Fruit fly (Drosophila melanogaster): Measurements from ENCODE around the gene Ing5.
A peak's percentile ranks its signal among the peaks of the same experiment; 100 is the strongest.

The Ing5 gene

dm6 chr2L:13394903-13395302, 7.8 kb upstream of the Ing5 start, which contains the start of gene RpL24:
Gene RpL24, minus strand, starts transcription at chr2L:13395131.
- peak; percentile 96 for TF ChIP-seq rgr (GFP tag; optimal IDR thresholded peaks at IDR 0.05)
- no peak for TF ChIP-seq Vsx2 (GFP tag; optimal IDR thresholded peaks at IDR 0.05; ENCODE audit: partially characterized antibody)
- peak; percentile 77 for TF ChIP-seq Myc (optimal IDR thresholded peaks at IDR 0.05)
- peak; percentile 53 for TF ChIP-seq woc (GFP tag; optimal IDR thresholded peaks at IDR 0.05)
- TF ChIP-seq br (GFP tag; optimal IDR thresholded peaks at IDR 0.05): peak; percentile 90
- peak; percentile 89 for TF ChIP-seq sv (GFP tag; optimal IDR thresholded peaks at IDR 0.05)
- no peak for TF ChIP-seq pan (optimal IDR thresholded peaks at IDR 0.05)
- peak; percentile 87 for TF ChIP-seq dmrt93B (GFP tag; optimal IDR thresholded peaks at IDR 0.05)
- no peak for TF ChIP-seq CrebA (GFP tag; optimal IDR thresholded peaks at IDR 0.05; ENCODE audit: borderline replicate concordance)
- no peak for TF ChIP-seq Hr78 (GFP tag; optimal IDR thresholded peaks at IDR 0.05)
- peak; percentile 91 for TF ChIP-seq h (GFP tag; optimal IDR thresholded peaks at IDR 0.05)
- peak; percentile 69 for TF ChIP-seq ey (GFP tag; optimal IDR thresholded peaks at IDR 0.05)
- TF ChIP-seq Dif (GFP tag; optimal IDR thresholded peaks at IDR 0.05; ENCODE audit: partially characterized antibody): no peak
- TF ChIP-seq Jra (GFP tag; optimal IDR thresholded peaks at IDR 0.05): no peak
- no peak for TF ChIP-seq brk (GFP tag; optimal IDR thresholded peaks at IDR 0.05)
- TF ChIP-seq Abd-B (GFP tag; optimal IDR thresholded peaks at IDR 0.05): no peak
- peak; percentile 76 for TF ChIP-seq HLH106 (tag; optimal IDR thresholded peaks at IDR 0.05)
- TF ChIP-seq N (GFP tag; optimal IDR thresholded peaks at IDR 0.05): no peak
- peak; percentile 27 for TF ChIP-seq dsf (GFP tag; optimal IDR thresholded peaks at IDR 0.05; ENCODE audit: borderline replicate concordance)
- peak; percentile 87 for TF ChIP-seq sage (GFP tag; optimal IDR thresholded peaks at IDR 0.05)
- peak; percentile 75 for TF ChIP-seq Mio (GFP tag; optimal IDR thresholded peaks at IDR 0.05)
- TF ChIP-seq psq (GFP tag; optimal IDR thresholded peaks at IDR 0.05): peak; percentile 74
- TF ChIP-seq CG9705 (GFP tag; optimal IDR thresholded peaks at IDR 0.05): peak; percentile 93
- TF ChIP-seq lola (GFP tag; optimal IDR thresholded peaks at IDR 0.05): no peak
- peak; percentile 61 for TF ChIP-seq Rel (GFP tag; optimal IDR thresholded peaks at IDR 0.05)
- peak; percentile 69 for TF ChIP-seq Rel (tag; optimal IDR thresholded peaks at IDR 0.05)
- TF ChIP-seq dl (GFP tag; optimal IDR thresholded peaks at IDR 0.05; ENCODE audit: insufficient read depth in 1 of 2, partially characterized antibody in 2 of 2): no peak
- no peak for TF ChIP-seq usp (GFP tag; optimal IDR thresholded peaks at IDR 0.05)
- peak; percentile 53 to 82 for TF ChIP-seq foxo (GFP tag; optimal IDR thresholded peaks at IDR 0.05)
- no peak for TF ChIP-seq jim (GFP tag; optimal IDR thresholded peaks at IDR 0.05)
- TF ChIP-seq Hnf4 (GFP tag; optimal IDR thresholded peaks at IDR 0.05): no peak
- no peak for TF ChIP-seq tai (GFP tag; optimal IDR thresholded peaks at IDR 0.05)
- no peak for TF ChIP-seq Dfd (GFP tag; optimal IDR thresholded peaks at IDR 0.05)
- TF ChIP-seq fru (GFP tag; optimal IDR thresholded peaks at IDR 0.05): peak; percentile 83
- TF ChIP-seq GATAd (GFP tag; optimal IDR thresholded peaks at IDR 0.05): no peak
- peak; percentile 63 for TF ChIP-seq CG32264 (GFP tag; optimal IDR thresholded peaks at IDR 0.05)
- TF ChIP-seq Hr83 (GFP tag; optimal IDR thresholded peaks at IDR 0.05; ENCODE audit: poor library complexity, severe bottlenecking): peak; percentile 92
- TF ChIP-seq OdsH (GFP tag; optimal IDR thresholded peaks at IDR 0.05): peak; percentile 87
- peak; percentile 91 for TF ChIP-seq Sp1 (GFP tag; optimal IDR thresholded peaks at IDR 0.05)

- TF ChIP-seq Hnf4 (GFP tag; optimal IDR thresholded peaks at IDR 0.05): no peak
- peak in 1 of 2 experiments; percentile 28 for TF ChIP-seq foxo (GFP tag; optimal IDR thresholded peaks at IDR 0.05)
- TF ChIP-seq Dfd (GFP tag; optimal IDR thresholded peaks at IDR 0.05): no peak
- no peak for TF ChIP-seq Rel (GFP tag; optimal IDR thresholded peaks at IDR 0.05)
- peak; percentile 20 for TF ChIP-seq Rel (tag; optimal IDR thresholded peaks at IDR 0.05)
- no peak for TF ChIP-seq tai (GFP tag; optimal IDR thresholded peaks at IDR 0.05)
- no peak for TF ChIP-seq sage (GFP tag; optimal IDR thresholded peaks at IDR 0.05)
- TF ChIP-seq Myc (optimal IDR thresholded peaks at IDR 0.05): no peak
- peak; percentile 34 for TF ChIP-seq woc (GFP tag; optimal IDR thresholded peaks at IDR 0.05)
- TF ChIP-seq fru (GFP tag; optimal IDR thresholded peaks at IDR 0.05): no peak
- no peak for TF ChIP-seq dsf (GFP tag; optimal IDR thresholded peaks at IDR 0.05; ENCODE audit: borderline replicate concordance)
- TF ChIP-seq Dif (GFP tag; optimal IDR thresholded peaks at IDR 0.05; ENCODE audit: partially characterized antibody): no peak
- no peak for TF ChIP-seq OdsH (GFP tag; optimal IDR thresholded peaks at IDR 0.05)
- no peak for TF ChIP-seq Hr83 (GFP tag; optimal IDR thresholded peaks at IDR 0.05; ENCODE audit: poor library complexity, severe bottlenecking)
Measured at dm6 chr2L:13382351-13383029, 4.6 kb downstream of the Ing5 start, which contains the start of gene loqs. Gene loqs, plus strand, starts transcription at chr2L:13382652.

Measured in whole organism, wandering third instar larva.